Worm (Caenorhabditis elegans) whole organism, L4 larva: ENCODE measurements around the gene vha-12.

Source experiments
- F44E2.7 ChIP-seq: fragments of 200-800 bp; sonication (Bioruptor generic); IDR thresholded peaks from 2 replicates; pipeline ENCODE4 v2.1.2; 2022; ENCODE audit warnings: missing genetic modification characterization, missing compliant biosample characterization
- T20F7.1 ChIP-seq: fragments of 200-800 bp; sonication (Bioruptor generic); optimal IDR thresholded peaks from 2 replicates; lab custom pipeline; 2018; ENCODE audit warnings: mild to moderate bottlenecking, missing genetic modification characterization, missing compliant biosample characterization
- T26A8.4 ChIP-seq: fragments of 200-800 bp; sonication (Bioruptor generic); IDR thresholded peaks from 2 replicates; pipeline ENCODE4 v1.3.6; 2022; ENCODE audit warnings: missing genetic modification characterization, missing compliant biosample characterization
- Y48G9A.11 ChIP-seq: fragments of 200-800 bp; sonication (Bioruptor generic); IDR thresholded peaks from 2 replicates; pipeline ENCODE4 v1.3.6; 2022; ENCODE audit warnings: missing genetic modification reagents, missing genetic modification characterization, missing compliant biosample characterization
- Y75B8A.6 ChIP-seq: fragments of 200-800 bp; sonication (Bioruptor generic); IDR thresholded peaks from 2 replicates; pipeline ENCODE4 v1.3.6; 2022; ENCODE audit warnings: missing genetic modification reagents, missing genetic modification characterization, missing compliant biosample characterization
- aha-1 ChIP-seq: fragments of 150-350 bp; peaks from one replicate; lab custom pipeline; 2014; ENCODE audit warnings: missing biosample characterization, missing genetic modification characterization
- arid-1 ChIP-seq: fragments of 200-800 bp; sonication (Bioruptor generic); conservative IDR thresholded peaks from 2 replicates; pipeline ENCODE4 v1.3.6; 2022; ENCODE audit warnings: missing genetic modification reagents, missing genetic modification characterization, missing compliant biosample characterization
- attf-4 ChIP-seq: sonication (generic microtip); optimal IDR thresholded peaks from 3 replicates; lab custom pipeline; 2017; ENCODE audit warnings: missing biosample characterization, missing genetic modification characterization
- ceh-44 ChIP-seq: fragments of 200-800 bp; sonication (Bioruptor generic); IDR thresholded peaks from 2 replicates; pipeline ENCODE4 v1.3.6; 2022; ENCODE audit warnings: missing genetic modification reagents, missing genetic modification characterization, missing compliant biosample characterization
- ces-1 ChIP-seq: fragments of 150-350 bp; sonication (generic microtip); optimal IDR thresholded peaks from 4 replicates; lab custom pipeline; 2014; ENCODE audit warnings: missing biosample characterization, missing genetic modification reagents, missing genetic modification characterization
- ctbp-1 ChIP-seq: fragments of 200-800 bp; sonication (Bioruptor generic); IDR thresholded peaks from 2 replicates; pipeline ENCODE4 v1.3.6; 2022; ENCODE audit warnings: missing genetic modification reagents, missing genetic modification characterization, missing compliant biosample characterization
- dmd-6 ChIP-seq: fragments of 200-800 bp; sonication (Bioruptor generic); IDR thresholded peaks from 2 replicates; pipeline ENCODE4 v1.3.6; 2022; ENCODE audit warnings: missing genetic modification reagents, missing genetic modification characterization, missing compliant biosample characterization
- dmd-9 ChIP-seq: fragments of 200-800 bp; sonication (Bioruptor generic); IDR thresholded peaks from 2 replicates; pipeline ENCODE4 v1.3.6; 2022; ENCODE audit warnings: missing genetic modification reagents, missing genetic modification characterization, missing compliant biosample characterization
- dpl-1 ChIP-seq: fragments of 150-350 bp; optimal IDR thresholded peaks from 2 replicates; lab custom pipeline; 2014; ENCODE audit warnings: missing biosample characterization, missing genetic modification reagents, missing genetic modification characterization
- egl-27 ChIP-seq: sonication (generic microtip); optimal IDR thresholded peaks from 3 replicates; lab custom pipeline; 2017; ENCODE audit warnings: missing biosample characterization, missing genetic modification reagents, missing genetic modification characterization
- fkh-10 ChIP-seq: fragments of 150-350 bp; optimal IDR thresholded peaks from 2 replicates; lab custom pipeline; 2014; ENCODE audit warnings: missing biosample characterization, missing genetic modification reagents, missing genetic modification characterization
- gei-8 ChIP-seq: fragments of 200-800 bp; sonication (Bioruptor generic); optimal IDR thresholded peaks from 2 replicates; lab custom pipeline; 2018; ENCODE audit warnings: mild to moderate bottlenecking, missing genetic modification characterization, missing compliant biosample characterization
- hmg-1.1 ChIP-seq: fragments of 200-800 bp; sonication (Bioruptor generic); IDR thresholded peaks from 2 replicates; pipeline ENCODE4 v1.3.6; 2022; ENCODE audit warnings: missing genetic modification reagents, missing genetic modification characterization, missing compliant biosample characterization
- lin-1 ChIP-seq: fragments of 200-800 bp; sonication (Bioruptor generic); IDR thresholded peaks from 2 replicates; pipeline ENCODE4 v1.3.6; 2022; ENCODE audit warnings: missing genetic modification reagents, missing genetic modification characterization, missing compliant biosample characterization
- lin-29 ChIP-seq: fragments of 200-800 bp; sonication (Bioruptor generic); IDR thresholded peaks from 2 replicates; pipeline ENCODE4 v1.3.6; 2022; ENCODE audit warnings: missing genetic modification reagents, missing genetic modification characterization, missing compliant biosample characterization
- madf-5 ChIP-seq, 2 experiments: fragments of 200-800 bp; sonication (Bioruptor generic); IDR thresholded peaks; 2 replicates each; pipeline ENCODE4 v1.3.6; 2022; ENCODE audit warnings: missing compliant biosample characterization in 2 of 2, missing genetic modification characterization in 2 of 2
- madf-9 ChIP-seq: fragments of 200-800 bp; sonication (Bioruptor generic); conservative IDR thresholded peaks from 2 replicates; pipeline ENCODE4 v1.3.6; 2022; ENCODE audit warnings: missing genetic modification reagents, missing genetic modification characterization, missing compliant biosample characterization
- mdl-1 ChIP-seq, 2 experiments: fragments of 150-350 bp in 1 of 2; sonication (generic microtip) in 1 of 2; optimal IDR thresholded peaks; 2 replicates each; lab custom pipeline; 2014 to 2017; ENCODE audit warnings: missing biosample characterization in 2 of 2, missing genetic modification characterization in 2 of 2
- mdt-29 ChIP-seq: fragments of 200-800 bp; sonication (Bioruptor generic); IDR thresholded peaks from 2 replicates; pipeline ENCODE4 v1.3.6; 2022; ENCODE audit warnings: missing genetic modification reagents, missing genetic modification characterization, missing compliant biosample characterization
- mxl-2 ChIP-seq: fragments of 200-800 bp; sonication (Bioruptor generic); conservative IDR thresholded peaks from 2 replicates; pipeline ENCODE4 v1.3.6; 2022; ENCODE audit warnings: missing genetic modification reagents, missing genetic modification characterization, missing compliant biosample characterization
- mxl-3 ChIP-seq: fragments of 200-800 bp; sonication (Bioruptor generic); optimal IDR thresholded peaks from 2 replicates; lab custom pipeline; 2018; ENCODE audit warnings: mild to moderate bottlenecking, missing genetic modification characterization, missing compliant biosample characterization
- nhr-102 ChIP-seq: sonication (generic microtip); optimal IDR thresholded peaks from 2 replicates; lab custom pipeline; 2016; ENCODE audit warnings: mild to moderate bottlenecking, missing genetic modification characterization, moderate library complexity, missing compliant biosample characterization
- nhr-111 ChIP-seq: fragments of 200-800 bp; sonication (Bioruptor generic); optimal IDR thresholded peaks from 2 replicates; lab custom pipeline; 2018; ENCODE audit warnings: mild to moderate bottlenecking, missing genetic modification characterization, missing compliant biosample characterization
- nhr-25 ChIP-seq: sonication (generic microtip); optimal IDR thresholded peaks from 2 replicates; lab custom pipeline; 2017; ENCODE audit warnings: missing genetic modification characterization, mild to moderate bottlenecking, missing compliant biosample characterization, antibody characterized with exemption, moderate library complexity, borderline replicate concordance; ENCODE audit not compliant: insufficient read depth
- nhr-41 ChIP-seq: fragments of 200-800 bp; sonication (Bioruptor generic); IDR thresholded peaks from 2 replicates; pipeline ENCODE4 v1.3.6; 2022; ENCODE audit warnings: missing genetic modification reagents, missing genetic modification characterization, missing compliant biosample characterization
- nhr-42 ChIP-seq: fragments of 200-800 bp; sonication (Bioruptor generic); IDR thresholded peaks from 2 replicates; pipeline ENCODE4 v1.3.6; 2022; ENCODE audit warnings: missing genetic modification characterization, missing compliant biosample characterization
- nhr-48 ChIP-seq: sonication (generic microtip); optimal IDR thresholded peaks from 2 replicates; lab custom pipeline; 2016; ENCODE audit warnings: mild to moderate bottlenecking, missing genetic modification characterization, missing compliant biosample characterization
- pha-4 ChIP-seq, 2 experiments: fragments of 150-350 bp in 1 of 2; fragments of 200-800 bp in 1 of 2; sonication (Bioruptor generic) in 1 of 2; IDR thresholded peaks in 1 of 2; optimal IDR thresholded peaks in 1 of 2; 2 replicates each; pipeline versions ENCODE4 v1.3.6 to Lab custom; 2014 to 2022; ENCODE audit warnings: missing genetic modification characterization in 2 of 2, missing genetic modification reagents in 2 of 2, missing biosample characterization in 1 of 2, missing compliant biosample characterization in 1 of 2
- php-3 ChIP-seq: fragments of 200-800 bp; sonication (Bioruptor generic); IDR thresholded peaks from 2 replicates; pipeline ENCODE4 v1.3.6; 2022; ENCODE audit warnings: missing genetic modification reagents, missing genetic modification characterization, missing compliant biosample characterization
- saeg-2 ChIP-seq: fragments of 200-800 bp; sonication (Bioruptor generic); IDR thresholded peaks from 2 replicates; pipeline ENCODE4 v1.3.6; 2022; ENCODE audit warnings: missing genetic modification reagents, missing genetic modification characterization, missing compliant biosample characterization
- skn-1 ChIP-seq: fragments of 150-350 bp; optimal IDR thresholded peaks from 2 replicates; lab custom pipeline; 2014; ENCODE audit warnings: missing biosample characterization, missing genetic modification characterization
- snpc-1.2 ChIP-seq: fragments of 200-800 bp; sonication (Bioruptor generic); IDR thresholded peaks from 2 replicates; pipeline ENCODE4 v1.3.6; 2022; ENCODE audit warnings: missing genetic modification reagents, missing genetic modification characterization, missing compliant biosample characterization
- snpc-4 ChIP-seq: fragments of 150-350 bp; optimal IDR thresholded peaks from 2 replicates; lab custom pipeline; 2014; ENCODE audit warnings: missing biosample characterization, missing genetic modification characterization
- tra-1 ChIP-seq: fragments of 200-800 bp; sonication (Bioruptor generic); IDR thresholded peaks from 2 replicates; pipeline ENCODE4 v1.3.6; 2022; ENCODE audit warnings: missing genetic modification reagents, missing genetic modification characterization, missing compliant biosample characterization
- vab-7 ChIP-seq: fragments of 200-800 bp; sonication (Bioruptor generic); IDR thresholded peaks from 2 replicates; pipeline ENCODE4 v1.3.6; 2022; ENCODE audit warnings: missing genetic modification reagents, missing genetic modification characterization, missing compliant biosample characterization
- zfp-2 ChIP-seq: sonication (generic microtip); optimal IDR thresholded peaks from 2 replicates; lab custom pipeline; 2016; ENCODE audit warnings: mild to moderate bottlenecking, missing genetic modification characterization, missing compliant biosample characterization
- zfp-3 ChIP-seq: fragments of 200-800 bp; sonication (Bioruptor generic); conservative IDR thresholded peaks from 2 replicates; pipeline ENCODE4 v1.3.6; 2022; ENCODE audit warnings: missing genetic modification reagents, missing genetic modification characterization, missing compliant biosample characterization
- zip-11 ChIP-seq: fragments of 200-800 bp; sonication (Bioruptor generic); IDR thresholded peaks from 2 replicates; pipeline ENCODE4 v1.3.6; 2022; ENCODE audit warnings: missing genetic modification characterization, missing compliant biosample characterization
- zip-2 ChIP-seq: fragments of 150-350 bp; optimal IDR thresholded peaks from 2 replicates; lab custom pipeline; 2014; ENCODE audit warnings: missing biosample characterization, missing genetic modification characterization
- ztf-7 ChIP-seq: fragments of 150-350 bp; optimal IDR thresholded peaks from 2 replicates; lab custom pipeline; 2014; ENCODE audit warnings: missing biosample characterization, missing genetic modification characterization

vha-12 gene

DNA sequence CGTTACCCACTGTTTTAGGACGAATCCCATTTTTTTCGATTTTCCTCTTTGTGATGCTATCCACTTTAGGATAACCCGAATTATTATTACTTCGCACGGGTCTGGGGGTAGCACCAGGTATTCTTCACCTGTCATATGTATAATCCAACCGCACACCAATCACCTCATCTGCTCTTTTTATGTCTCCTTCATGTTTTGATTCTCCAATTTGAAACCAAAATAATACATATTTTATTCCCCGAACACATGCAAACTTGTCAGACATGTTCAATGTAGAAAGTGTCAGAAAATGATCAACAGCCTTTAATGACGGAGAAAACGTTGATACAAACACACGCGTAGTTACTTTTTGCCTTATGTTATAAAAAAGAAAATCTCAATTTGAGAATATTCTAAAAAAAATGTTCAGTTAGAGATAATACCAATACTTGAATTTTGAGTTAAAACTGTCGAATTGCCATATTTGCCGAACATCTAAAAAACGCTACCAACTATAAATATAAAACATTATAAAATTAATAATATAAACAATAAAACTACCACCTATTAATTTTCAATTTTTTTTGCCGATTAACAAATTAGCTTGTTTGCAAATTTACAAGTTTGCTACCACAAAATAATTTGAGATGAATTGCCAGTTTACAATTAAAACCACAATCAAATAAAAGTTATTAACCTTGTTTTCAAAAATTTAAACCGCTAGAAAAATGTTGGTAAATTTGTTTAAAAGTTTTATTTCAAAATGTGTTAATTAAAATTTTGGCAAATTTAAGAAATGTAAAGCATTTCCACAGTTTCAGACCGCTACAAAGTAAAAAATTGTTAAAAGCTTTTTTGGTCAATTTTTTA is 43.1 kb upstream of the vha-12 start (continued):
- TF ChIP-seq vab-7 (GFP tag; lab: Robert Waterston, UW) (peak; percentile 16; the same call in 1 of the 2 replicates), nhr-25 (peak; percentile 44), dmd-6 (GFP tag; lab: Robert Waterston, UW) (no peak), madf-5 (GFP tag; IDR thresholded peaks at IDR 0.05; lab: Robert Waterston, UW) (peak in 1 of 2 experiments; percentile 22; a peak in 1 of 4 replicates), nhr-48 (tag; lab: Kevin White, UChicago) (peak; percentile 15), Y48G9A.11 (GFP tag; lab: Robert Waterston, UW) (peak; percentile 28; the same call in 1 of the 2 replicates), nhr-111 (GFP tag; lab: Kevin White, UChicago) (no peak), php-3 (GFP tag; lab: Robert Waterston, UW) (0 out of 2 replicates have a peak, but pooled peaks have one; percentile 37), zfp-2 (tag; lab: Kevin White, UChicago) (no peak), T20F7.1 (GFP tag; lab: Kevin White, UChicago) (peak; percentile 30), lin-29 (GFP tag; lab: Robert Waterston, UW) (peak; percentile 6; the same call in 1 of the 2 replicates), tra-1 (GFP tag; lab: Robert Waterston, UW) (peak; percentile 25; the same call in 1 of the 2 replicates), skn-1 (tag; lab: Kevin White, UChicago) (no peak), snpc-4 (tag; lab: Kevin White, UChicago) (no peak), arid-1 (0 out of 2 replicates have a peak, but pooled peaks have one; percentile 53), madf-9 (GFP tag; lab: Robert Waterston, UW) (peak; percentile 48), attf-4 (tag; lab: Kevin White, UChicago) (no peak), mdt-29 (GFP tag; lab: Robert Waterston, UW) (peak; percentile 48), mxl-3 (GFP tag; lab: Kevin White, UChicago) (no peak), mxl-2 (no peak), hmg-1.1 (GFP tag; lab: Robert Waterston, UW) (peak; percentile 39), ceh-44 (GFP tag; lab: Robert Waterston, UW) (no peak), fkh-10 (GFP tag; lab: Kevin White, UChicago) (no peak), egl-27 (tag; lab: Kevin White, UChicago) (no peak), ces-1 (GFP tag; lab: Kevin White, UChicago) (no peak), ctbp-1 (GFP tag; lab: Robert Waterston, UW) (peak; percentile 65), lin-1 (GFP tag; lab: Robert Waterston, UW) (peak; percentile 37; the same call in 1 of the 2 replicates), zfp-3 (GFP tag; lab: Robert Waterston, UW) (peak; percentile 82), nhr-42 (GFP tag; lab: Robert Waterston, UW) (peak; percentile 7), Y75B8A.6 (GFP tag; lab: Robert Waterston, UW) (peak; percentile 83), dpl-1 (GFP tag; lab: Kevin White, UChicago) (no peak)
- TF ChIP-seq, all 104 proteins: peak for 38

DNA sequence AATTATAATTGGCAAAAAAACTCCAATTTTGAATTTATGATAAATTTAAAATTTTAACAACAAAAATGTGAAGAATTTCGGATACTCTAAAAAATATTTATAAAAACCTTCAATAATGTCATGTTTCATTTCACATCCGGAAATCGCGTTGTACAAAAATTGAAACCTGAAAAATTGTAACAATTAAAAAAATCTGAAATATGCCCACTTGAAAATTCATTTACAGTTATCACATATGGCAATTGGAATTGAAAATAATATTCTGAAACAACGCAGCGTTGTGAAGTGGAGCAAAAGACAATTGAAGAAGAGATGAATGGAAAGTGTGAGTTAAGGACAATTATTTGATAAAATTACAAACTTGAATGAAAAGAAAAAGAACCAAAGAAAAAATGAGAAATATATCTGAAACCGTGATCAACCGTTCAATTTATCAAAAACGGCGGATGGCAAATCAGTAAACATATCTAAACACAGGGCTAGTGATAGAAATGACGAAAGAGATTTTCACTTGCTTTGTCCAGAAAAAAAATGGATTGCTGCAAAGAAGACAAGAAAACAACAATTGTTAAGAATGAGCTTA is 42.4 kb upstream of the vha-12 start:
- TF ChIP-seq mdl-1 (tag; optimal IDR thresholded peaks at IDR 0.05; lab: Kevin White, UChicago) (no peak), snpc-1.2 (GFP tag; lab: Robert Waterston, UW) (0 out of 2 replicates have a peak, but pooled peaks have one; percentile 6), nhr-41 (GFP tag; lab: Robert Waterston, UW) (0 out of 2 replicates have a peak, but pooled peaks have one; percentile 8), gei-8 (GFP tag; lab: Kevin White, UChicago) (peak; percentile 6), dmd-9 (GFP tag; lab: Robert Waterston, UW) (0 out of 2 replicates have a peak, but pooled peaks have one; percentile 1), zip-11 (no peak), php-3 (GFP tag; lab: Robert Waterston, UW) (no peak), aha-1 (tag; lab: Kevin White, UChicago) (peak; percentile 94), saeg-2 (GFP tag; lab: Robert Waterston, UW) (0 out of 2 replicates have a peak, but pooled peaks have one; percentile 16), pha-4 (GFP tag; IDR thresholded peaks at IDR 0.05; lab: Robert Waterston, UW) (0 out of 2 replicates have a peak, but pooled peaks have one; percentile 4), pha-4 (tag; optimal IDR thresholded peaks at IDR 0.05; lab: Kevin White, UChicago) (no peak), T26A8.4 (GFP tag; lab: Robert Waterston, UW) (peak; percentile 35), nhr-102 (peak; percentile 34), nhr-25 (peak; percentile 23), zip-2 (tag; lab: Kevin White, UChicago) (peak; percentile 11), F44E2.7 (0 out of 2 replicates have a peak, but pooled peaks have one; percentile 53), zfp-3 (GFP tag; lab: Robert Waterston, UW) (peak; percentile 23; the same call in 1 of the 2 replicates), ztf-7 (tag; lab: Kevin White, UChicago) (no peak)
